Worm (Caenorhabditis elegans): ENCODE measurements around the gene str-136.

Gene str-136

DNA sequence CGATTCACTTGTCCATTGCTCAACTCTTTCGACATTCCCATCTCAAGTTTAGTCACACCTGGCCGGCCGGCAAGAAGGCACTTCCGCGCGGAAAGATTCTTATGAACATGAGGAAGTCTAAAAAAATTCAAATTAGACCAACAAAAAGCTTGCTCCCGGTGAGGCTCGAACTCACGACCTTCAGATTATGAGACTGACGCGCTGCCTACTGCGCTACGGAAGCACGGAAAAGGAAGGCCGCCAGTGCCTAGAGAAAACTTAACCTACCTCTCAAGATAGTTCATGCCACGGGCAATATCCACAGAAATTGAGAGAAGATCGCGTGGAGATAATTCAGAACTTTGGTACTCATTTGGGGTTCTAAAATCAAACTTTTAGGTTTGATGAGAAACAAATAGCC lies 48.7 kb downstream of the str-136 start:
- TF ChIP-seq unc-3 (GFP tag; conservative IDR thresholded peaks at IDR 0.05) (no peak), unc-3 (tag; optimal IDR thresholded peaks at IDR 0.05) (no peak), C08G9.2 (tag; optimal IDR thresholded peaks at IDR 0.05) (peak; percentile 23), hlh-6 (tag; optimal IDR thresholded peaks at IDR 0.05) (peak; percentile 20), madf-2 (tag; optimal IDR thresholded peaks at IDR 0.05) (no peak), che-1 (tag; optimal IDR thresholded peaks at IDR 0.05) (peak; percentile 23), ceh-24 (tag; optimal IDR thresholded peaks at IDR 0.05) (no peak)

ce11 chrV:8228712-8229119 lies 50.0 kb downstream of the str-136 start:
- TF ChIP-seq ceh-2 (tag; optimal IDR thresholded peaks at IDR 0.05): peak; percentile 7
- peak; percentile 12 for TF ChIP-seq ceh-30 (tag; optimal IDR thresholded peaks at IDR 0.05)
- TF ChIP-seq C08G9.2 (tag; optimal IDR thresholded peaks at IDR 0.05): peak; percentile 26
- peak; percentile 17 for TF ChIP-seq tbx-2 (tag; optimal IDR thresholded peaks at IDR 0.05)
- no peak for TF ChIP-seq nhr-232 (tag; optimal IDR thresholded peaks at IDR 0.05)
- no peak for TF ChIP-seq pha-2 (tag; optimal IDR thresholded peaks at IDR 0.05)
- no peak for TF ChIP-seq elt-2 (tag; optimal IDR thresholded peaks at IDR 0.05)
- TF ChIP-seq pha-4 (tag; optimal IDR thresholded peaks at IDR 0.05): no peak
- TF ChIP-seq ceh-18 (tag; optimal IDR thresholded peaks at IDR 0.05): peak; percentile 10
- TF ChIP-seq ref-2 (tag; optimal IDR thresholded peaks at IDR 0.05): peak; percentile 17
- no peak for TF ChIP-seq fkh-10 (GFP tag; optimal IDR thresholded peaks at IDR 0.05)
- TF ChIP-seq ceh-45 (GFP tag; IDR thresholded peaks at IDR 0.05): no peak
- TF ChIP-seq rnt-1 (tag; optimal IDR thresholded peaks at IDR 0.05): peak; percentile 33
- no peak for TF ChIP-seq pat-9 (tag; optimal IDR thresholded peaks at IDR 0.05)
- TF ChIP-seq pag-3 (tag; optimal IDR thresholded peaks at IDR 0.05; ENCODE audit: borderline replicate concordance): no peak
- TF ChIP-seq mec-3 (tag; optimal IDR thresholded peaks at IDR 0.05; ENCODE audit: borderline replicate concordance): no peak
- TF ChIP-seq ceh-6 (GFP tag; optimal IDR thresholded peaks at IDR 0.05): no peak
- TF ChIP-seq syd-9 (tag; optimal IDR thresholded peaks at IDR 0.05): peak; percentile 15
- TF ChIP-seq nfya-1 (tag; optimal IDR thresholded peaks at IDR 0.05): peak; percentile 49
- no peak for TF ChIP-seq dve-1 (tag; optimal IDR thresholded peaks at IDR 0.05)
- no peak for TF ChIP-seq ets-4 (tag; optimal IDR thresholded peaks at IDR 0.05)
- TF ChIP-seq ceh-31 (tag; optimal IDR thresholded peaks at IDR 0.05): peak; percentile 27
- no peak for TF ChIP-seq eyg-1 (tag; optimal IDR thresholded peaks at IDR 0.05)
- TF ChIP-seq ama-1 (optimal IDR thresholded peaks at IDR 0.05): peak; percentile 82
- no peak for TF ChIP-seq unc-3 (GFP tag; conservative IDR thresholded peaks at IDR 0.05)
- no peak for TF ChIP-seq unc-3 (tag; optimal IDR thresholded peaks at IDR 0.05)
